Fruit fly (Drosophila melanogaster) whole organism, embryonic: ENCODE data around the gene CG14085.

Source experiments
- Adf1 ChIP-seq: fragments of 200-800 bp; sonication (Bioruptor generic); IDR thresholded peaks from 2 replicates; pipeline ENCODE4 v1.3.6; 2022; ENCODE audit warnings: missing biosample characterization, missing genetic modification characterization
- Bgb ChIP-seq: fragments of 200-800 bp; sonication (Bioruptor generic); IDR thresholded peaks from 2 replicates; pipeline ENCODE4 v1.3.6; 2022; ENCODE audit warnings: missing biosample characterization, missing genetic modification characterization; ENCODE audit not compliant: partially characterized antibody
- CG10565 ChIP-seq: fragments of 200-800 bp; sonication (Bioruptor generic); optimal IDR thresholded peaks from 3 replicates; lab custom pipeline; 2016; ENCODE audit warnings: missing biosample characterization, mild to moderate bottlenecking, missing genetic modification characterization
- CG11504 ChIP-seq: fragments of 200-800 bp; sonication (Bioruptor generic); optimal IDR thresholded peaks from 3 replicates; lab custom pipeline; 2019; ENCODE audit warnings: missing biosample characterization, mild to moderate bottlenecking, missing genetic modification characterization, moderate library complexity
- CG1233 ChIP-seq: fragments of 200-800 bp; sonication (Bioruptor generic); optimal IDR thresholded peaks from 4 replicates; lab custom pipeline; 2018; ENCODE audit warnings: missing biosample characterization, mild to moderate bottlenecking, missing genetic modification characterization
- CG1602 ChIP-seq: fragments of 200-800 bp; sonication (Bioruptor generic); optimal IDR thresholded peaks from 3 replicates; lab custom pipeline; 2016; ENCODE audit warnings: missing biosample characterization, missing genetic modification characterization
- CG17568 ChIP-seq: fragments of 200-800 bp; sonication (Bioruptor generic); optimal IDR thresholded peaks from 2 replicates; lab custom pipeline; 2018; ENCODE audit warnings: missing biosample characterization, mild to moderate bottlenecking, missing genetic modification characterization, moderate library complexity
- CG17612 ChIP-seq: fragments of 200-800 bp; sonication (Bioruptor generic); IDR thresholded peaks from 2 replicates; pipeline ENCODE4 v1.3.6; 2022; ENCODE audit warnings: missing biosample characterization, missing genetic modification characterization
- CG17802 ChIP-seq: fragments of 200-800 bp; sonication (Bioruptor generic); optimal IDR thresholded peaks from 2 replicates; lab custom pipeline; 2018; ENCODE audit warnings: missing biosample characterization, mild to moderate bottlenecking, missing genetic modification characterization, moderate library complexity
- CG2116 ChIP-seq: fragments of 200-800 bp; sonication (Bioruptor generic); optimal IDR thresholded peaks from 3 replicates; lab custom pipeline; 2018; ENCODE audit warnings: missing biosample characterization, mild to moderate bottlenecking, missing genetic modification characterization
- CG2129 ChIP-seq: fragments of 200-800 bp; sonication (Bioruptor generic); IDR thresholded peaks from 2 replicates; pipeline ENCODE4 v1.3.6; 2022; ENCODE audit warnings: missing biosample characterization, missing genetic modification characterization; ENCODE audit not compliant: partially characterized antibody
- CG3065 ChIP-seq: fragments of 200-800 bp; sonication (Bioruptor generic); optimal IDR thresholded peaks from 2 replicates; lab custom pipeline; 2016; ENCODE audit warnings: missing biosample characterization, missing genetic modification characterization
- CG3995 ChIP-seq: fragments of 200-800 bp; sonication (Bioruptor generic); optimal IDR thresholded peaks from 3 replicates; lab custom pipeline; 2016; ENCODE audit warnings: missing biosample characterization, missing genetic modification characterization
- CG4820 ChIP-seq: fragments of 200-800 bp; sonication (Bioruptor generic); optimal IDR thresholded peaks from 3 replicates; lab custom pipeline; 2016; ENCODE audit warnings: missing biosample characterization, missing genetic modification characterization
- CG4854 ChIP-seq: fragments of 200-800 bp; sonication (Bioruptor generic); optimal IDR thresholded peaks from 2 replicates; lab custom pipeline; 2016; ENCODE audit warnings: missing biosample characterization, missing genetic modification characterization, inconsistent platforms
- CG6689 ChIP-seq: fragments of 200-800 bp; sonication (Bioruptor generic); IDR thresholded peaks from 2 replicates; pipeline ENCODE4 v1.3.6; 2022; ENCODE audit warnings: missing biosample characterization, missing genetic modification characterization
- CG7372 ChIP-seq: fragments of 200-800 bp; sonication (Bioruptor generic); IDR thresholded peaks from 2 replicates; pipeline ENCODE4 v1.3.6; 2022; ENCODE audit warnings: missing biosample characterization, missing genetic modification characterization
- CG7839 ChIP-seq: fragments of 200-800 bp; sonication (Bioruptor generic); optimal IDR thresholded peaks from 3 replicates; lab custom pipeline; 2018; ENCODE audit warnings: missing biosample characterization, mild to moderate bottlenecking, missing genetic modification characterization, moderate library complexity
- CG8089 ChIP-seq: fragments of 200-800 bp; sonication (Bioruptor generic); optimal IDR thresholded peaks from 3 replicates; lab custom pipeline; 2016; ENCODE audit warnings: missing biosample characterization, missing genetic modification characterization
- CHES-1-like ChIP-seq: fragments of 200-800 bp; sonication (Bioruptor generic); optimal IDR thresholded peaks from 2 replicates; lab custom pipeline; 2016; ENCODE audit warnings: missing biosample characterization, missing genetic modification characterization
- Drgx ChIP-seq: fragments of 200-800 bp; sonication (Bioruptor generic); IDR thresholded peaks from 2 replicates; pipeline ENCODE4 v1.3.6; 2022; ENCODE audit warnings: missing biosample characterization, missing genetic modification characterization
- Fer1 ChIP-seq: fragments of 200-800 bp; sonication (Bioruptor generic); optimal IDR thresholded peaks from 2 replicates; lab custom pipeline; 2017; ENCODE audit warnings: missing biosample characterization, mild to moderate bottlenecking, missing genetic modification characterization
- H15 ChIP-seq: fragments of 200-800 bp; sonication (Bioruptor generic); IDR thresholded peaks from 3 replicates; pipeline ENCODE4 v1.3.6; 2022; ENCODE audit warnings: missing biosample characterization, missing genetic modification characterization
- HLH4C ChIP-seq: fragments of 200-800 bp; sonication (Bioruptor generic); IDR thresholded peaks from 3 replicates; pipeline ENCODE4 v1.3.6; 2022; ENCODE audit warnings: missing biosample characterization, missing genetic modification characterization; ENCODE audit not compliant: partially characterized antibody
- Hr78 ChIP-seq, 2 experiments: fragments of 200-800 bp in 1 of 2; fragments of >200 bp in 1 of 2; sonication (Bioruptor generic) in 1 of 2; optimal IDR thresholded peaks; 2 replicates each; lab custom pipeline; 2017 to 2019; ENCODE audit warnings: missing biosample characterization in 2 of 2, missing genetic modification characterization in 2 of 2, mild to moderate bottlenecking in 1 of 2, moderate library complexity in 1 of 2
- Jarid2 ChIP-seq: fragments of 200-800 bp; sonication (Bioruptor generic); optimal IDR thresholded peaks from 3 replicates; lab custom pipeline; 2017; ENCODE audit warnings: mild to moderate bottlenecking, missing biosample characterization, missing genetic modification reagents, missing genetic modification characterization
- Lhr ChIP-seq: fragments of 200-800 bp; sonication (Bioruptor generic); optimal IDR thresholded peaks from 3 replicates; lab custom pipeline; 2017; ENCODE audit warnings: mild to moderate bottlenecking, missing biosample characterization, missing genetic modification reagents, missing genetic modification characterization
- Lpt ChIP-seq: fragments of >200 bp; optimal IDR thresholded peaks from 2 replicates; lab custom pipeline; 2018; ENCODE audit warnings: missing biosample characterization, missing genetic modification characterization
- Neu2 ChIP-seq: fragments of 200-800 bp; sonication (Bioruptor generic); optimal IDR thresholded peaks from 3 replicates; lab custom pipeline; 2016; ENCODE audit warnings: missing biosample characterization, missing genetic modification characterization, borderline replicate concordance
- TFAM ChIP-seq: fragments of 200-800 bp; sonication (Bioruptor generic); optimal IDR thresholded peaks from 2 replicates; lab custom pipeline; 2017; ENCODE audit warnings: missing biosample characterization, missing genetic modification characterization, inconsistent platforms
- Xbp1 ChIP-seq: fragments of 200-800 bp; sonication (Bioruptor generic); optimal IDR thresholded peaks from 3 replicates; lab custom pipeline; 2016; ENCODE audit warnings: missing biosample characterization, mild to moderate bottlenecking, missing genetic modification characterization
- az2 ChIP-seq: fragments of 200-800 bp; sonication (Bioruptor generic); optimal IDR thresholded peaks from 3 replicates; lab custom pipeline; 2016; ENCODE audit warnings: missing biosample characterization, missing genetic modification characterization
- cas ChIP-seq: fragments of 200-800 bp; sonication (Bioruptor generic); IDR thresholded peaks from 2 replicates; pipeline ENCODE4 v1.3.6; 2022; ENCODE audit warnings: missing biosample characterization, missing genetic modification characterization
- dimm ChIP-seq: fragments of 200-800 bp; sonication (Bioruptor generic); IDR thresholded peaks from 2 replicates; pipeline ENCODE4 v1.3.6; 2022; ENCODE audit warnings: missing biosample characterization, missing genetic modification characterization
- eve ChIP-seq, 2 experiments: fragments of >200 bp; optimal IDR thresholded peaks; 2 replicates each; lab custom pipeline; 2017; ENCODE audit warnings: missing biosample characterization in 2 of 2, missing genetic modification characterization in 2 of 2
- fd64A ChIP-seq: fragments of 200-800 bp; sonication (Bioruptor generic); optimal IDR thresholded peaks from 3 replicates; lab custom pipeline; 2018; ENCODE audit warnings: missing biosample characterization, mild to moderate bottlenecking, missing genetic modification characterization
- gce ChIP-seq: fragments of 200-800 bp; sonication (Bioruptor generic); IDR thresholded peaks from 3 replicates; pipeline ENCODE4 v1.3.6; 2022; ENCODE audit warnings: missing biosample characterization, missing genetic modification characterization
- gcm ChIP-seq: fragments of 200-800 bp; sonication (Bioruptor generic); optimal IDR thresholded peaks from 2 replicates; lab custom pipeline; 2019; ENCODE audit warnings: missing biosample characterization, mild to moderate bottlenecking, missing genetic modification characterization, moderate library complexity
- ham ChIP-seq: fragments of 200-800 bp; sonication (Bioruptor generic); IDR thresholded peaks from 2 replicates; pipeline ENCODE4 v1.3.6; 2022; ENCODE audit warnings: missing biosample characterization, missing genetic modification characterization
- jigr1 ChIP-seq: fragments of 200-800 bp; sonication (Bioruptor generic); IDR thresholded peaks from 3 replicates; pipeline ENCODE4 v1.3.6; 2022; ENCODE audit warnings: missing biosample characterization, missing genetic modification characterization
- mam ChIP-seq: fragments of 200-800 bp; sonication (Bioruptor generic); optimal IDR thresholded peaks from 3 replicates; lab custom pipeline; 2016; ENCODE audit warnings: missing biosample characterization, missing genetic modification characterization
- otp ChIP-seq: fragments of 200-800 bp; sonication (Bioruptor generic); IDR thresholded peaks from 3 replicates; pipeline ENCODE4, ENCODE4 v1.3.6; 2022; ENCODE audit warnings: missing biosample characterization, missing genetic modification characterization
- pfk ChIP-seq: fragments of 200-800 bp; sonication (Bioruptor generic); optimal IDR thresholded peaks from 2 replicates; lab custom pipeline; 2018; ENCODE audit warnings: missing biosample characterization, mild to moderate bottlenecking, missing genetic modification characterization, moderate library complexity
- row ChIP-seq: fragments of 200-800 bp; sonication (Bioruptor generic); IDR thresholded peaks from 3 replicates; pipeline ENCODE4 v1.3.6; 2022; ENCODE audit warnings: missing biosample characterization, missing genetic modification characterization
- sim ChIP-seq: fragments of 200-800 bp; sonication (Bioruptor generic); IDR thresholded peaks from 2 replicates; pipeline ENCODE4 v1.3.6; 2022; ENCODE audit warnings: missing biosample characterization, missing genetic modification characterization
- sna ChIP-seq: fragments of 200-800 bp; sonication (Bioruptor generic); IDR thresholded peaks from 2 replicates; pipeline ENCODE4 v1.3.6; 2022; ENCODE audit warnings: missing biosample characterization, missing genetic modification characterization; ENCODE audit not compliant: partially characterized antibody
- sqz ChIP-seq: fragments of 200-800 bp; sonication (Bioruptor generic); optimal IDR thresholded peaks from 3 replicates; lab custom pipeline; 2018; ENCODE audit warnings: missing biosample characterization, mild to moderate bottlenecking, missing genetic modification characterization
- vnd ChIP-seq: fragments of 200-800 bp; sonication (Bioruptor generic); IDR thresholded peaks from 3 replicates; pipeline ENCODE4 v1.3.6; 2022; ENCODE audit warnings: missing biosample characterization, missing genetic modification characterization; ENCODE audit not compliant: partially characterized antibody
- yki ChIP-seq: fragments of >200 bp; optimal IDR thresholded peaks from 3 replicates; lab custom pipeline; 2018
- zen2 ChIP-seq: fragments of 200-800 bp; sonication (Bioruptor generic); IDR thresholded peaks from 3 replicates; pipeline ENCODE4 v1.3.6; 2022; ENCODE audit warnings: missing biosample characterization, missing genetic modification characterization; ENCODE audit not compliant: partially characterized antibody

The CG14085 gene

dm6 chr3L:19263480-19264140 is 5.5 kb upstream of the CG14085 start, which contains the start of the genes CG42374 and Mettl5 (continued):
- TF ChIP-seq CG11504: peak; percentile 53
- peak; percentile 47 for TF ChIP-seq CG1233 (GFP tag; lab: Kevin White, UChicago)
- TF ChIP-seq sqz (GFP tag; lab: Kevin White, UChicago): no peak
- no peak for TF ChIP-seq Jarid2
- TF ChIP-seq sna (GFP tag; lab: Robert Waterston, UW): no peak
- no peak for TF ChIP-seq CG8089
- no peak for TF ChIP-seq CG1602 (GFP tag; lab: Kevin White, UChicago)
- no peak for TF ChIP-seq cas (GFP tag; lab: Robert Waterston, UW)
- no peak for TF ChIP-seq Bgb
- TF ChIP-seq CG3065 (GFP tag; lab: Kevin White, UChicago): no peak
- no peak for TF ChIP-seq CG17612 (GFP tag; lab: Robert Waterston, UW)
- no peak for TF ChIP-seq CG4854 (GFP tag; lab: Kevin White, UChicago)
- no peak for TF ChIP-seq jigr1 (GFP tag; lab: Robert Waterston, UW)
- TF ChIP-seq CG4820 (GFP tag; lab: Kevin White, UChicago): no peak
- no peak for TF ChIP-seq zen2 (GFP tag; lab: Robert Waterston, UW)
- TF ChIP-seq TFAM (GFP tag; lab: Kevin White, UChicago): no peak
- no peak for TF ChIP-seq ham (GFP tag; lab: Robert Waterston, UW)
- no peak for TF ChIP-seq pfk
- TF ChIP-seq Hr78 (GFP tag; optimal IDR thresholded peaks at IDR 0.05; lab: Kevin White, UChicago): no peak
- TF ChIP-seq vnd (GFP tag; lab: Robert Waterston, UW): no peak
- TF ChIP-seq CG6689 (GFP tag; lab: Robert Waterston, UW): peak; percentile 62; the same call in 1 of the 2 replicates
- no peak for TF ChIP-seq HLH4C (GFP tag; lab: Robert Waterston, UW)
- peak; percentile 61 for TF ChIP-seq CG7839
- peak; percentile 36; the same call in 1 of the 2 replicates for TF ChIP-seq CG7372 (GFP tag; lab: Robert Waterston, UW)
- no peak for TF ChIP-seq Lpt
- no peak for TF ChIP-seq otp (GFP tag; lab: Robert Waterston, UW)
- TF ChIP-seq H15 (GFP tag; lab: Robert Waterston, UW): no peak
- 0 out of 3 replicates have a peak, but pooled peaks have one; percentile 47 for TF ChIP-seq gce (GFP tag; lab: Robert Waterston, UW)
- peak; percentile 21 for TF ChIP-seq gcm (GFP tag; lab: Kevin White, UChicago)
- no peak for TF ChIP-seq CG2116
- TF ChIP-seq eve (GFP tag; optimal IDR thresholded peaks at IDR 0.05; lab: Kevin White, UChicago): no peak
- no peak for TF ChIP-seq CHES-1-like (GFP tag; lab: Kevin White, UChicago)
- peak; percentile 44 for TF ChIP-seq az2 (GFP tag; lab: Kevin White, UChicago)
- TF ChIP-seq mam (GFP tag; lab: Kevin White, UChicago): no peak
- TF ChIP-seq fd64A (GFP tag; lab: Kevin White, UChicago): no peak
- no peak for TF ChIP-seq dimm (GFP tag; lab: Robert Waterston, UW)
- no peak for TF ChIP-seq yki
- no peak for TF ChIP-seq CG17568 (GFP tag; lab: Kevin White, UChicago)
- TF ChIP-seq Adf1: no peak; the same call in 1 of the 2 replicates
- no peak for TF ChIP-seq CG17802
- no peak for TF ChIP-seq CG3995 (GFP tag; lab: Kevin White, UChicago)
- peak; percentile 29; the same call in 2 of the 3 replicates for TF ChIP-seq row (GFP tag; lab: Robert Waterston, UW)
- peak; percentile 57 for TF ChIP-seq Fer1
- no peak for TF ChIP-seq sim (GFP tag; lab: Robert Waterston, UW)
- no peak for TF ChIP-seq Lhr (GFP tag; lab: Kevin White, UChicago)
- peak; percentile 26 for TF ChIP-seq Xbp1 (GFP tag; lab: Kevin White, UChicago)
- no peak for TF ChIP-seq CG10565 (GFP tag; lab: Kevin White, UChicago)
- no peak for TF ChIP-seq CG2129 (GFP tag; lab: Robert Waterston, UW)
- peak; percentile 76 for TF ChIP-seq Drgx (GFP tag; lab: Robert Waterston, UW)
- TF ChIP-seq Neu2 (GFP tag; lab: Kevin White, UChicago): no peak
